Worm (Caenorhabditis elegans) whole organism, L3 larva: ENCODE measurements around the gene mrpl-44.

Experiments used
- aly-2 ChIP-seq: fragments of 150-350 bp; optimal IDR thresholded peaks from 2 replicates; lab custom pipeline; 2014; ENCODE audit warnings: missing biosample characterization, missing genetic modification characterization
- ama-1 ChIP-seq: fragments of 150-350 bp; optimal IDR thresholded peaks from 2 replicates; lab custom pipeline; 2018
- egl-27 ChIP-seq: sonication (generic microtip); optimal IDR thresholded peaks from 4 replicates; lab custom pipeline; 2017; ENCODE audit warnings: missing biosample characterization, missing genetic modification reagents, missing genetic modification characterization
- fkh-10 ChIP-seq: sonication (generic microtip); optimal IDR thresholded peaks from 2 replicates; lab custom pipeline; 2017; ENCODE audit warnings: missing biosample characterization, missing genetic modification reagents, missing genetic modification characterization
- lin-15B ChIP-seq: fragments of 150-350 bp; optimal IDR thresholded peaks from 2 replicates; lab custom pipeline; 2014; ENCODE audit warnings: missing biosample characterization, missing genetic modification characterization
- nhr-11 ChIP-seq: fragments of 150-350 bp; optimal IDR thresholded peaks from 2 replicates; lab custom pipeline; 2014; ENCODE audit warnings: missing biosample characterization, missing genetic modification characterization
- nhr-237 ChIP-seq: fragments of 150-350 bp; optimal IDR thresholded peaks from 2 replicates; lab custom pipeline; 2014; ENCODE audit warnings: missing biosample characterization, missing genetic modification characterization
- nhr-43 ChIP-seq: sonication (generic microtip); optimal IDR thresholded peaks from 2 replicates; lab custom pipeline; 2016; ENCODE audit warnings: mild to moderate bottlenecking, missing genetic modification characterization, missing compliant biosample characterization; ENCODE audit not compliant: poor library complexity, severe bottlenecking
- nhr-77 ChIP-seq: fragments of 150-350 bp; optimal IDR thresholded peaks from 2 replicates; lab custom pipeline; 2014; ENCODE audit warnings: missing biosample characterization, missing genetic modification characterization
- pha-4 ChIP-seq: fragments of 150-350 bp; optimal IDR thresholded peaks from 2 replicates; lab custom pipeline; 2014; ENCODE audit warnings: missing biosample characterization, missing genetic modification reagents, missing genetic modification characterization
- pqm-1 ChIP-seq: fragments of 150-350 bp; optimal IDR thresholded peaks from 2 replicates; lab custom pipeline; 2017; ENCODE audit warnings: missing biosample characterization, missing genetic modification characterization, inconsistent platforms
- ztf-11 ChIP-seq: fragments of 150-350 bp; optimal IDR thresholded peaks from 2 replicates; lab custom pipeline; 2014; ENCODE audit warnings: missing biosample characterization, missing genetic modification characterization

ce11 chrIII:9053263-9053662 is 35.9 kb downstream of the mrpl-44 start:
- TF ChIP-seq ama-1 (lab: Kevin White, UChicago) (peak; percentile 83), ztf-11 (no peak), pha-4 (no peak), fkh-10 (GFP tag; lab: Kevin White, UChicago) (no peak), lin-15B (tag; lab: Kevin White, UChicago) (no peak), aly-2 (tag; lab: Kevin White, UChicago) (no peak), nhr-43 (tag; lab: Kevin White, UChicago) (no peak), nhr-11 (tag; lab: Kevin White, UChicago) (no peak), nhr-237 (tag; lab: Kevin White, UChicago) (no peak), pqm-1 (tag; lab: Kevin White, UChicago) (no peak), egl-27 (tag; lab: Kevin White, UChicago) (no peak), nhr-77 (tag; lab: Kevin White, UChicago) (no peak)
